Fruit fly (Drosophila melanogaster): ENCODE results near the gene CG42554.

- no peak for TF ChIP-seq Pif1A (GFP tag; optimal IDR thresholded peaks at IDR 0.05)
- no peak for TF ChIP-seq CG34367 (tag; optimal IDR thresholded peaks at IDR 0.05)
- TF ChIP-seq Ets98B (GFP tag; IDR thresholded peaks at IDR 0.05) = peak; percentile 40
Measured at dm6 chr3L:884239-884638, 48.8 kb downstream of the CG42554 start.

Measured in whole organism, pupa.